Worm (Caenorhabditis elegans) whole organism, late embryonic: ENCODE measurements around the gene btb-8.

Experiments used
- C08G9.2 ChIP-seq: sonication (generic microtip); optimal IDR thresholded peaks from 2 replicates; lab custom pipeline; 2016; ENCODE audit warnings: mild to moderate bottlenecking, missing genetic modification characterization, moderate library complexity, missing compliant biosample characterization
- K02D7.2 ChIP-seq: sonication (generic microtip); optimal IDR thresholded peaks from 2 replicates; lab custom pipeline; 2017; ENCODE audit warnings: mild to moderate bottlenecking, missing genetic modification characterization, missing compliant biosample characterization
- K09A11.1 ChIP-seq: sonication (generic microtip); optimal IDR thresholded peaks from 2 replicates; lab custom pipeline; 2017; ENCODE audit warnings: antibody characterized with exemption, mild to moderate bottlenecking, missing genetic modification characterization, missing compliant biosample characterization; ENCODE audit not compliant: insufficient read depth
- T23F11.4 ChIP-seq: fragments of 200-800 bp; sonication (Bioruptor generic); optimal IDR thresholded peaks from 2 replicates; lab custom pipeline; 2018; ENCODE audit warnings: mild to moderate bottlenecking, missing genetic modification characterization, missing compliant biosample characterization
- ahr-1 ChIP-seq: sonication (generic microtip); optimal IDR thresholded peaks from 2 replicates; lab custom pipeline; 2016; ENCODE audit warnings: missing genetic modification characterization, missing compliant biosample characterization
- ceh-14 ChIP-seq: sonication (generic microtip); optimal IDR thresholded peaks from 2 replicates; lab custom pipeline; 2016; ENCODE audit warnings: missing genotype, missing genetic modification characterization, missing compliant biosample characterization
- ceh-19 ChIP-seq: fragments of 200-800 bp; sonication (Bioruptor generic); optimal IDR thresholded peaks from 2 replicates; lab custom pipeline; 2018; ENCODE audit warnings: mild to moderate bottlenecking, missing genetic modification characterization, missing compliant biosample characterization
- ceh-2 ChIP-seq: sonication (generic microtip); optimal IDR thresholded peaks from 2 replicates; lab custom pipeline; 2016; ENCODE audit warnings: missing genotype, missing genetic modification characterization, missing compliant biosample characterization
- ceh-22 ChIP-seq: sonication (generic microtip); optimal IDR thresholded peaks from 2 replicates; lab custom pipeline; 2017; ENCODE audit warnings: missing biosample characterization, missing genetic modification characterization
- ceh-24 ChIP-seq: sonication (generic microtip); optimal IDR thresholded peaks from 2 replicates; lab custom pipeline; 2016; ENCODE audit warnings: mild to moderate bottlenecking, missing genetic modification characterization, missing compliant biosample characterization
- ceh-31 ChIP-seq: sonication (generic microtip); optimal IDR thresholded peaks from 2 replicates; lab custom pipeline; 2016; ENCODE audit warnings: missing genetic modification characterization, missing compliant biosample characterization
- ceh-34 ChIP-seq: sonication (generic microtip); optimal IDR thresholded peaks from 2 replicates; lab custom pipeline; 2016; ENCODE audit warnings: mild to moderate bottlenecking, missing genetic modification characterization, missing compliant biosample characterization
- ceh-45 ChIP-seq: fragments of 200-800 bp; sonication (Bioruptor generic); IDR thresholded peaks from 2 replicates; pipeline ENCODE4 v1.3.6; 2022; ENCODE audit warnings: missing genetic modification reagents, missing genetic modification characterization, missing compliant biosample characterization
- ceh-6 ChIP-seq: fragments of 200-800 bp; sonication (Bioruptor generic); optimal IDR thresholded peaks from 2 replicates; lab custom pipeline; 2018; ENCODE audit warnings: mild to moderate bottlenecking, missing genetic modification characterization, missing compliant biosample characterization
- ceh-9 ChIP-seq: sonication (generic microtip); optimal IDR thresholded peaks from 2 replicates; lab custom pipeline; 2016; ENCODE audit warnings: mild to moderate bottlenecking, missing genetic modification characterization, inconsistent platforms, missing compliant biosample characterization
- ets-4 ChIP-seq: sonication (generic microtip); optimal IDR thresholded peaks from 2 replicates; lab custom pipeline; 2016; ENCODE audit warnings: missing genetic modification characterization, missing compliant biosample characterization
- eyg-1 ChIP-seq: sonication (generic microtip); optimal IDR thresholded peaks from 2 replicates; lab custom pipeline; 2016; ENCODE audit warnings: missing genotype, missing genetic modification characterization, missing compliant biosample characterization
- fax-1 ChIP-seq: sonication (generic microtip); optimal IDR thresholded peaks from 2 replicates; lab custom pipeline; 2016; ENCODE audit warnings: missing genotype, missing genetic modification characterization, missing compliant biosample characterization
- fkh-10 ChIP-seq: fragments of 150-350 bp; optimal IDR thresholded peaks from 2 replicates; lab custom pipeline; 2014; ENCODE audit warnings: missing biosample characterization, missing genetic modification reagents, missing genetic modification characterization
- fkh-6 ChIP-seq: sonication (generic microtip); optimal IDR thresholded peaks from 2 replicates; lab custom pipeline; 2016; ENCODE audit warnings: missing genetic modification characterization, missing compliant biosample characterization
- gmeb-2 ChIP-seq: sonication (generic microtip); optimal IDR thresholded peaks from 2 replicates; lab custom pipeline; 2016; ENCODE audit warnings: missing genetic modification characterization, inconsistent platforms, missing compliant biosample characterization
- hlh-15 ChIP-seq: sonication (generic microtip); optimal IDR thresholded peaks from 2 replicates; lab custom pipeline; 2016; ENCODE audit warnings: missing genetic modification characterization, missing compliant biosample characterization
- hlh-30 ChIP-seq: sonication (generic microtip); optimal IDR thresholded peaks from 2 replicates; lab custom pipeline; 2017; ENCODE audit warnings: antibody characterized with exemption, missing genetic modification characterization, missing compliant biosample characterization; ENCODE audit not compliant: insufficient read depth
- hlh-8 ChIP-seq: sonication (generic microtip); optimal IDR thresholded peaks from 2 replicates; lab custom pipeline; 2016; ENCODE audit warnings: missing genotype, missing genetic modification characterization, missing compliant biosample characterization
- nfya-1 ChIP-seq: sonication (generic microtip); optimal IDR thresholded peaks from 2 replicates; lab custom pipeline; 2017; ENCODE audit warnings: missing genetic modification characterization, mild to moderate bottlenecking, missing compliant biosample characterization, antibody characterized with exemption, moderate library complexity
- pat-9 ChIP-seq: fragments of 200-800 bp; sonication (Bioruptor generic); optimal IDR thresholded peaks from 2 replicates; lab custom pipeline; 2018; ENCODE audit warnings: mild to moderate bottlenecking, missing genetic modification characterization, moderate library complexity, missing compliant biosample characterization
- ref-2 ChIP-seq: sonication (generic microtip); optimal IDR thresholded peaks from 2 replicates; lab custom pipeline; 2016; ENCODE audit warnings: missing genetic modification characterization, missing compliant biosample characterization
- rnt-1 ChIP-seq: sonication (generic microtip); optimal IDR thresholded peaks from 2 replicates; lab custom pipeline; 2016; ENCODE audit warnings: missing genetic modification characterization, missing compliant biosample characterization
- sox-2 ChIP-seq: fragments of 200-800 bp; sonication (Bioruptor generic); IDR thresholded peaks from 2 replicates; pipeline ENCODE4 v1.3.6; 2022; ENCODE audit warnings: missing genetic modification reagents, missing genetic modification characterization, missing compliant biosample characterization
- syd-9 ChIP-seq: sonication (generic microtip); optimal IDR thresholded peaks from 2 replicates; lab custom pipeline; 2016; ENCODE audit warnings: mild to moderate bottlenecking, missing genetic modification characterization, moderate library complexity, missing compliant biosample characterization
- tbx-2 ChIP-seq: sonication (generic microtip); optimal IDR thresholded peaks from 2 replicates; lab custom pipeline; 2016; ENCODE audit warnings: missing genetic modification characterization, missing compliant biosample characterization
- tbx-7 ChIP-seq: sonication (generic microtip); optimal IDR thresholded peaks from 2 replicates; lab custom pipeline; 2016; ENCODE audit warnings: missing genotype, missing genetic modification characterization, missing compliant biosample characterization
- ttx-3 ChIP-seq: sonication (generic microtip); optimal IDR thresholded peaks from 2 replicates; lab custom pipeline; 2016; ENCODE audit warnings: missing genetic modification reagents, missing genetic modification characterization, missing compliant biosample characterization
- unc-42 ChIP-seq: sonication (generic microtip); optimal IDR thresholded peaks from 2 replicates; lab custom pipeline; 2016; ENCODE audit warnings: missing genotype, missing genetic modification characterization, missing compliant biosample characterization
- unc-55 ChIP-seq: sonication (generic microtip); optimal IDR thresholded peaks from 2 replicates; lab custom pipeline; 2017; ENCODE audit warnings: missing biosample characterization, missing genetic modification reagents, missing genetic modification characterization
- unc-86 ChIP-seq: sonication (generic microtip); optimal IDR thresholded peaks from 2 replicates; lab custom pipeline; 2016; ENCODE audit warnings: missing genetic modification characterization, missing compliant biosample characterization
- zip-5 ChIP-seq: sonication (generic microtip); optimal IDR thresholded peaks from 2 replicates; lab custom pipeline; 2016; ENCODE audit warnings: missing genetic modification characterization, missing compliant biosample characterization
- ztf-16 ChIP-seq: sonication (generic microtip); optimal IDR thresholded peaks from 2 replicates; lab custom pipeline; 2017; ENCODE audit warnings: missing genetic modification characterization, missing compliant biosample characterization

The btb-8 gene

ce11 chrII:1703363-1703762, 19.2 kb upstream of the btb-8 start, which contains the start of gene fbxb-47:
Gene fbxb-47, minus strand, starts transcription at chrII:1703463.
- TF ChIP-seq ref-2 (tag; lab: Kevin White, UChicago) (no peak), syd-9 (tag; lab: Kevin White, UChicago) (no peak), K02D7.2 (no peak), ceh-34 (tag; lab: Kevin White, UChicago) (no peak), ceh-9 (tag; lab: Kevin White, UChicago) (no peak)

- TF ChIP-seq fkh-6 (tag; lab: Kevin White, UChicago), result no peak
- TF ChIP-seq unc-55 (GFP tag; lab: Kevin White, UChicago), result no peak
- TF ChIP-seq K09A11.1 (tag; lab: Kevin White, UChicago), result no peak
- TF ChIP-seq ahr-1 (tag; lab: Kevin White, UChicago), result no peak
- no peak for TF ChIP-seq fkh-10 (GFP tag; lab: Kevin White, UChicago)
- TF ChIP-seq unc-86, result no peak
- TF ChIP-seq ceh-31 (tag; lab: Kevin White, UChicago), result no peak
- no peak for TF ChIP-seq hlh-8 (tag; lab: Kevin White, UChicago)
Measured at ce11 chrII:1706385-1706784, 16.2 kb upstream of the btb-8 start, which contains the start of gene sdz-18. Gene sdz-18, minus strand, starts transcription at chrII:1706485.

- TF ChIP-seq hlh-8 (tag; lab: Kevin White, UChicago), result no peak
- TF ChIP-seq rnt-1 (tag; lab: Kevin White, UChicago), result no peak
- TF ChIP-seq ets-4 (tag; lab: Kevin White, UChicago), result no peak
- no peak for TF ChIP-seq ceh-24 (tag; lab: Kevin White, UChicago)
- no peak for TF ChIP-seq unc-86
- no peak for TF ChIP-seq ceh-31 (tag; lab: Kevin White, UChicago)
- no peak for TF ChIP-seq ceh-22 (tag; lab: Kevin White, UChicago)
- no peak for TF ChIP-seq fkh-6 (tag; lab: Kevin White, UChicago)
- no peak for TF ChIP-seq ceh-2 (tag; lab: Kevin White, UChicago)
- TF ChIP-seq ceh-19 (GFP tag; lab: Kevin White, UChicago), result no peak
- no peak for TF ChIP-seq fax-1 (tag; lab: Kevin White, UChicago)
- no peak for TF ChIP-seq nfya-1 (tag; lab: Kevin White, UChicago)
Measured at ce11 chrII:1709959-1710358, 12.6 kb upstream of the btb-8 start, which contains the start of gene fbxa-184. Gene fbxa-184, plus strand, starts transcription at chrII:1710259.

DNA sequence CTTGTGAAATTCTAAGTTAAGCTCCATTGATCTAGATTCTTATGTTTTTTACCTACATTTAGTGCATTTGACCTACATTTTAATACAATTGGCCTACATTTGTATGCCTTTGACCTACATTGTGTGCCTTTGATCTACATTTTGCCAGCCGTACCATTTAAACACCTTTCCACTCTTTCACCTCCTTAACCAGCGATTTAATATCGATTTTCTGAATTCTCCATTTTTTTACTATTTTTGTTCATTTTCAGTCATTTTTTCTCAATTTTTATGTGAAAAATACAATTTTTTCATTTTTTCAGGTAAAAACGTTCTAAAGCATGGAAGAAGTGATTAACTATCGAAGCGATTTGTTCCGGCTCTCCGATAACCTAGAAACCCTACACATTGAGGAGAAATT, 9.6 kb upstream of the btb-8 start, which contains the start of gene btb-7:
TSS of gene btb-7 (plus strand) at position 301 of the 400 bp plus-strand sequence.
- TF ChIP-seq zip-5 (tag; lab: Kevin White, UChicago), result no peak
- TF ChIP-seq sox-2 (GFP tag; lab: Robert Waterston, UW), result no peak
- no peak for TF ChIP-seq ceh-14 (tag; lab: Kevin White, UChicago)
- TF ChIP-seq ceh-45 (GFP tag; lab: Robert Waterston, UW), result no peak
- no peak for TF ChIP-seq hlh-15
- TF ChIP-seq unc-42 (tag; lab: Kevin White, UChicago), result no peak
- TF ChIP-seq gmeb-2 (tag; lab: Kevin White, UChicago), result no peak
- no peak for TF ChIP-seq hlh-30 (tag; lab: Kevin White, UChicago)
- TF ChIP-seq ttx-3 (tag; lab: Kevin White, UChicago), result no peak
- TF ChIP-seq ceh-6 (GFP tag; lab: Kevin White, UChicago), result no peak
- TF ChIP-seq T23F11.4 (GFP tag; lab: Kevin White, UChicago), result no peak
- TF ChIP-seq tbx-2 (tag; lab: Kevin White, UChicago), result no peak
- no peak for TF ChIP-seq pat-9 (tag; lab: Kevin White, UChicago)
- no peak for TF ChIP-seq C08G9.2 (tag; lab: Kevin White, UChicago)
- TF ChIP-seq ceh-22 (tag; lab: Kevin White, UChicago), result no peak
- no peak for TF ChIP-seq ztf-16 (tag; lab: Kevin White, UChicago)
- TF ChIP-seq rnt-1 (tag; lab: Kevin White, UChicago), result no peak
- TF ChIP-seq tbx-7 (tag; lab: Kevin White, UChicago), result no peak
- no peak for TF ChIP-seq ets-4 (tag; lab: Kevin White, UChicago)
- no peak for TF ChIP-seq eyg-1 (tag; lab: Kevin White, UChicago)
